Fruit fly (Drosophila melanogaster) whole organism: ENCODE results near the gene CG5381.

ENCODE experiments used
- pan ChIP-seq: fragments of >200 bp; optimal IDR thresholded peaks from 2 replicates; lab custom pipeline; 2017
- psq ChIP-seq: fragments of >200 bp; optimal IDR thresholded peaks from 2 replicates; lab custom pipeline; 2017
- usp ChIP-seq: fragments of >200 bp; optimal IDR thresholded peaks from 2 replicates; lab custom pipeline; 2017; ENCODE audit warnings: missing biosample characterization, missing genetic modification characterization, mixed read lengths

DNA sequence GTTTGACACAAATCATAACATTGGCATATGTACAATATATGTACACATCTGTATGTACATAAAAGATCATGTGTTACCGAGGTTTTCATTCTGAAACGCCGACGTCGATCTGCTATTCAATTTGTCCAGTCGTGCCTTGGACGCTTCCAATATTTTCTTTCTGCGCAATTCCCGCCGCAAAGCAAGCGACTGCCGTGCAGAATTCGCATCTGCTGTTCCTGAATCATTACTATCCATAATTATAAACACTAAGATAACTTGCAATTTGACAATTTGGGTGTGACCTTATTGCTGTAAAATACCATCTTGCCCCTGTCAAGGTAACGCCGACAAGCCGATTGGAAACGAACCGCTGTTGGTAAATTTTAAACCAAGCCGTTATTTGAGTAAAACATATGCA is 11.1 kb downstream of the CG5381 start:
- TF ChIP-seq pan (lab: Kevin White, UChicago) (no peak), usp (no peak), psq (no peak)
